Worm (Caenorhabditis elegans) whole organism, late embryonic: ENCODE data around the gene F35E8.10.

Experiments used
- F13H6.1 ChIP-seq: sonication (generic microtip); optimal IDR thresholded peaks from 2 replicates; lab custom pipeline; 2016; ENCODE audit warnings: missing genetic modification characterization, missing compliant biosample characterization
- T23F11.4 ChIP-seq: fragments of 200-800 bp; sonication (Bioruptor generic); optimal IDR thresholded peaks from 2 replicates; lab custom pipeline; 2018; ENCODE audit warnings: mild to moderate bottlenecking, missing genetic modification characterization, missing compliant biosample characterization
- ahr-1 ChIP-seq: sonication (generic microtip); optimal IDR thresholded peaks from 2 replicates; lab custom pipeline; 2016; ENCODE audit warnings: missing genetic modification characterization, missing compliant biosample characterization
- ceh-14 ChIP-seq: sonication (generic microtip); optimal IDR thresholded peaks from 2 replicates; lab custom pipeline; 2016; ENCODE audit warnings: missing genotype, missing genetic modification characterization, missing compliant biosample characterization
- ceh-19 ChIP-seq: fragments of 200-800 bp; sonication (Bioruptor generic); optimal IDR thresholded peaks from 2 replicates; lab custom pipeline; 2018; ENCODE audit warnings: mild to moderate bottlenecking, missing genetic modification characterization, missing compliant biosample characterization
- ceh-22 ChIP-seq: sonication (generic microtip); optimal IDR thresholded peaks from 2 replicates; lab custom pipeline; 2017; ENCODE audit warnings: missing biosample characterization, missing genetic modification characterization
- ceh-34 ChIP-seq: sonication (generic microtip); optimal IDR thresholded peaks from 2 replicates; lab custom pipeline; 2016; ENCODE audit warnings: mild to moderate bottlenecking, missing genetic modification characterization, missing compliant biosample characterization
- ceh-45 ChIP-seq: fragments of 200-800 bp; sonication (Bioruptor generic); IDR thresholded peaks from 2 replicates; pipeline ENCODE4 v1.3.6; 2022; ENCODE audit warnings: missing genetic modification reagents, missing genetic modification characterization, missing compliant biosample characterization
- ceh-6 ChIP-seq: fragments of 200-800 bp; sonication (Bioruptor generic); optimal IDR thresholded peaks from 2 replicates; lab custom pipeline; 2018; ENCODE audit warnings: mild to moderate bottlenecking, missing genetic modification characterization, missing compliant biosample characterization
- ceh-9 ChIP-seq: sonication (generic microtip); optimal IDR thresholded peaks from 2 replicates; lab custom pipeline; 2016; ENCODE audit warnings: mild to moderate bottlenecking, missing genetic modification characterization, inconsistent platforms, missing compliant biosample characterization
- dve-1 ChIP-seq: sonication (generic microtip); optimal IDR thresholded peaks from 2 replicates; lab custom pipeline; 2017; ENCODE audit warnings: antibody characterized with exemption, mild to moderate bottlenecking, missing genetic modification characterization, missing compliant biosample characterization
- elt-2 ChIP-seq: sonication (generic microtip); optimal IDR thresholded peaks from 2 replicates; lab custom pipeline; 2016; ENCODE audit warnings: missing genetic modification reagents, missing genetic modification characterization, missing compliant biosample characterization
- ets-4 ChIP-seq: sonication (generic microtip); optimal IDR thresholded peaks from 2 replicates; lab custom pipeline; 2016; ENCODE audit warnings: missing genetic modification characterization, missing compliant biosample characterization
- hlh-15 ChIP-seq: sonication (generic microtip); optimal IDR thresholded peaks from 2 replicates; lab custom pipeline; 2016; ENCODE audit warnings: missing genetic modification characterization, missing compliant biosample characterization
- hlh-30 ChIP-seq: sonication (generic microtip); optimal IDR thresholded peaks from 2 replicates; lab custom pipeline; 2017; ENCODE audit warnings: antibody characterized with exemption, missing genetic modification characterization, missing compliant biosample characterization; ENCODE audit not compliant: insufficient read depth
- hlh-6 ChIP-seq: sonication (generic microtip); optimal IDR thresholded peaks from 2 replicates; lab custom pipeline; 2016; ENCODE audit warnings: missing genotype, missing genetic modification characterization, missing compliant biosample characterization
- hlh-8 ChIP-seq: sonication (generic microtip); optimal IDR thresholded peaks from 2 replicates; lab custom pipeline; 2016; ENCODE audit warnings: missing genotype, missing genetic modification characterization, missing compliant biosample characterization
- lim-6 ChIP-seq: sonication (generic microtip); optimal IDR thresholded peaks from 2 replicates; lab custom pipeline; 2016; ENCODE audit warnings: missing genetic modification characterization, missing compliant biosample characterization
- madf-2 ChIP-seq: sonication (generic microtip); optimal IDR thresholded peaks from 2 replicates; lab custom pipeline; 2017; ENCODE audit warnings: missing genetic modification characterization, missing compliant biosample characterization
- nfya-1 ChIP-seq: sonication (generic microtip); optimal IDR thresholded peaks from 2 replicates; lab custom pipeline; 2017; ENCODE audit warnings: missing genetic modification characterization, mild to moderate bottlenecking, missing compliant biosample characterization, antibody characterized with exemption, moderate library complexity
- nhr-232 ChIP-seq: sonication (generic microtip); optimal IDR thresholded peaks from 2 replicates; lab custom pipeline; 2016; ENCODE audit warnings: missing genetic modification characterization, missing compliant biosample characterization
- odd-2 ChIP-seq: sonication (generic microtip); optimal IDR thresholded peaks from 2 replicates; lab custom pipeline; 2017; ENCODE audit warnings: antibody characterized with exemption, mild to moderate bottlenecking, missing genetic modification characterization, missing compliant biosample characterization
- pqm-1 ChIP-seq: sonication (generic microtip); optimal IDR thresholded peaks from 2 replicates; lab custom pipeline; 2016; ENCODE audit warnings: missing genetic modification characterization, missing compliant biosample characterization
- rnt-1 ChIP-seq: sonication (generic microtip); optimal IDR thresholded peaks from 2 replicates; lab custom pipeline; 2016; ENCODE audit warnings: missing genetic modification characterization, missing compliant biosample characterization
- sdc-2 ChIP-seq: sonication (generic microtip); optimal IDR thresholded peaks from 2 replicates; lab custom pipeline; 2016; ENCODE audit warnings: missing genotype, missing genetic modification characterization, missing compliant biosample characterization
- sox-4 ChIP-seq: sonication (generic microtip); optimal IDR thresholded peaks from 2 replicates; lab custom pipeline; 2017; ENCODE audit warnings: mild to moderate bottlenecking, missing genetic modification characterization, inconsistent platforms, missing compliant biosample characterization
- syd-9 ChIP-seq: sonication (generic microtip); optimal IDR thresholded peaks from 2 replicates; lab custom pipeline; 2016; ENCODE audit warnings: mild to moderate bottlenecking, missing genetic modification characterization, moderate library complexity, missing compliant biosample characterization
- tbx-7 ChIP-seq: sonication (generic microtip); optimal IDR thresholded peaks from 2 replicates; lab custom pipeline; 2016; ENCODE audit warnings: missing genotype, missing genetic modification characterization, missing compliant biosample characterization
- unc-86 ChIP-seq: sonication (generic microtip); optimal IDR thresholded peaks from 2 replicates; lab custom pipeline; 2016; ENCODE audit warnings: missing genetic modification characterization, missing compliant biosample characterization

Gene F35E8.10

DNA sequence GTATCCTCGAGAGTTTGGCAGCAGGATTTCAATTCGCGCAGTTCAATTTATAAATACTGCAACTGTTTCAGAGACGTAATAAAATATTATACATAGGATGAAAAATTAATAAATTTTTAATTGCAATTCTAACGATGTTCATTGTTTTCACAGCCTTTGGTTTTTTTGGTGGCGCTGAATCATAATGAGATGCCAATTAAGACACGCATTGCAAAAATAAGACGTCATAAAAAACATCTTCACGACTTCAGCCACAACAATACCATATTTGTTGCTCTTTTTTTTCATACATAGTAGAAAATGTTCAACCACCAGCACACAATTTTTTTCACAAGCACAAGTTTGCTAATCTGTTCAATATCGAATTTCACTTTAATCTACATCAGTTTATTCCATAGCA lies 47.9 kb downstream of the F35E8.10 start, which contains the start of gene str-56:
Gene str-56, plus strand, starts transcription at position 301 of the 400 bp plus-strand sequence.
- TF ChIP-seq nfya-1 (tag; lab: Kevin White, UChicago) (no peak), ceh-22 (tag; lab: Kevin White, UChicago) (no peak), lim-6 (tag; lab: Kevin White, UChicago) (no peak), rnt-1 (tag; lab: Kevin White, UChicago) (no peak), ahr-1 (tag; lab: Kevin White, UChicago) (no peak), tbx-7 (tag; lab: Kevin White, UChicago) (no peak), ets-4 (tag; lab: Kevin White, UChicago) (no peak), hlh-8 (tag; lab: Kevin White, UChicago) (no peak), hlh-30 (tag; lab: Kevin White, UChicago) (no peak), sdc-2 (tag; lab: Kevin White, UChicago) (no peak), sox-4 (tag; lab: Kevin White, UChicago) (no peak), ceh-6 (GFP tag; lab: Kevin White, UChicago) (no peak), ceh-14 (tag; lab: Kevin White, UChicago) (no peak), ceh-19 (GFP tag; lab: Kevin White, UChicago) (no peak), ceh-34 (no peak), madf-2 (tag; lab: Kevin White, UChicago) (no peak), nhr-232 (no peak), T23F11.4 (no peak)

DNA sequence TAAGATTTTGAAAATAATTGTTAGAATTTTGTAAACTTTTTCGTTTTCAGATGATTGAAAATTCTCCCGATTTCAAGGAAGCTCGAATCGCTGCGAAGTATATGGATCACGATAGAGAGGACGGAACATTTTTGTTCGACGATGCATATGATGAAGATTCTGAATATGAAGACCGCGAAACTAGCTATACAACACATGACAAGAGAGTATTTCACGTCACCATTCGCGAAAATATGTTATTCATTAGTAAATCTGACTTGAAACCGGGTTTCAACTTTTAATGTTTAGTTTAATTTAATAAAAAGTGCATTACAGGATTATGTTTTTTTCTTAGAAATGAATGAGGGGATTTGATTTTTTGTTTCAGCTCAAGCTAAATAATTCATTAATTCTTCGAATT lies 49.8 kb downstream of the F35E8.10 start, which contains the start of gene str-57:
Gene str-57, plus strand, starts transcription at position 301 of the 400 bp plus-strand sequence.
- TF ChIP-seq syd-9 (tag; lab: Kevin White, UChicago) = no peak
- no peak for TF ChIP-seq ceh-45 (GFP tag; lab: Robert Waterston, UW)
- TF ChIP-seq pqm-1 (tag; lab: Kevin White, UChicago) = no peak
- no peak for TF ChIP-seq elt-2
- no peak for TF ChIP-seq ceh-19 (GFP tag; lab: Kevin White, UChicago)
- no peak for TF ChIP-seq nfya-1 (tag; lab: Kevin White, UChicago)
- no peak for TF ChIP-seq hlh-6 (tag; lab: Kevin White, UChicago)
- TF ChIP-seq lim-6 (tag; lab: Kevin White, UChicago) = no peak
- TF ChIP-seq ceh-9 (tag; lab: Kevin White, UChicago) = no peak
- no peak for TF ChIP-seq dve-1 (tag; lab: Kevin White, UChicago)
- no peak for TF ChIP-seq F13H6.1 (tag; lab: Kevin White, UChicago)
- TF ChIP-seq ceh-6 (GFP tag; lab: Kevin White, UChicago) = no peak
- TF ChIP-seq hlh-15 (tag; lab: Kevin White, UChicago) = no peak
- TF ChIP-seq T23F11.4 = no peak
- no peak for TF ChIP-seq unc-86 (tag; lab: Kevin White, UChicago)
- TF ChIP-seq odd-2 (tag; lab: Kevin White, UChicago) = no peak
